Worm (Caenorhabditis elegans) whole organism, young adult: ENCODE measurements around the gene C06E1.7.

Experiments
- F23B12.7 ChIP-seq: sonication (generic microtip); optimal IDR thresholded peaks from 2 replicates; lab custom pipeline; 2017; ENCODE audit warnings: missing genetic modification characterization, mild to moderate bottlenecking, missing compliant biosample characterization, antibody characterized with exemption, moderate library complexity; ENCODE audit not compliant: insufficient read depth
- F37B4.10 ChIP-seq: fragments of 200-800 bp; sonication (Bioruptor generic); IDR thresholded peaks from 2 replicates; pipeline ENCODE4 v1.3.6; 2022; ENCODE audit warnings: missing genetic modification characterization, missing compliant biosample characterization
- attf-6 ChIP-seq: fragments of 200-800 bp; sonication (Bioruptor generic); IDR thresholded peaks from 2 replicates; pipeline ENCODE4 v1.3.6; 2022; ENCODE audit warnings: missing genetic modification reagents, missing genetic modification characterization, missing compliant biosample characterization
- hlh-26 ChIP-seq: fragments of 200-800 bp; sonication (Bioruptor generic); conservative IDR thresholded peaks from 2 replicates; pipeline ENCODE4 v1.3.6; 2022; ENCODE audit warnings: missing genetic modification reagents, missing genetic modification characterization, missing compliant biosample characterization
- madf-3 ChIP-seq: fragments of 200-800 bp; sonication (Bioruptor generic); IDR thresholded peaks from 2 replicates; pipeline ENCODE4 v1.3.6; 2022; ENCODE audit warnings: missing genetic modification reagents, missing genetic modification characterization, missing compliant biosample characterization
- mel-28 ChIP-seq: sonication (generic microtip); optimal IDR thresholded peaks from 2 replicates; lab custom pipeline; 2016; ENCODE audit warnings: borderline replicate concordance, mild to moderate bottlenecking, missing genetic modification characterization, missing compliant biosample characterization
- snpc-1.1 ChIP-seq: sonication (generic microtip); optimal IDR thresholded peaks from 2 replicates; lab custom pipeline; 2017; ENCODE audit warnings: missing genetic modification characterization, mild to moderate bottlenecking, missing compliant biosample characterization, antibody characterized with exemption, moderate library complexity, missing genotype, missing genetic modification reagents; ENCODE audit not compliant: insufficient read depth
- snpc-4 ChIP-seq, 5 experiments: fragments of 150-350 bp in 1 of 5; sonication (generic microtip) in 4 of 5; optimal IDR thresholded peaks; 2 replicates each; lab custom pipeline; 2014 to 2018; ENCODE audit warnings: missing genetic modification characterization in 5 of 5, missing biosample characterization in 3 of 5, antibody characterized with exemption in 2 of 5, mild to moderate bottlenecking in 2 of 5, missing compliant biosample characterization in 2 of 5, missing genotype in 2 of 5, moderate library complexity in 2 of 5, missing genetic modification reagents in 1 of 5
- unc-62 ChIP-seq: fragments of 150-350 bp; optimal IDR thresholded peaks from 2 replicates; lab custom pipeline; 2014; ENCODE audit warnings: missing biosample characterization, missing genetic modification reagents, missing genetic modification characterization

ce11 chrIII:8564372-8564771, 29.1 kb downstream of the C06E1.7 start:
- TF ChIP-seq snpc-1.1 (tag; lab: Kevin White, UChicago) (no peak), attf-6 (GFP tag; lab: Robert Waterston, UW) (no peak), F37B4.10 (GFP tag; lab: Robert Waterston, UW) (no peak), F23B12.7 (tag; lab: Kevin White, UChicago) (no peak), snpc-4 (GFP tag; optimal IDR thresholded peaks at IDR 0.05; lab: Kevin White, UChicago) (no peak), snpc-4 (tag; optimal IDR thresholded peaks at IDR 0.05; lab: Kevin White, UChicago) (no peak), unc-62 (GFP tag; lab: Kevin White, UChicago) (no peak), madf-3 (GFP tag; lab: Robert Waterston, UW) (no peak), mel-28 (tag; lab: Kevin White, UChicago) (no peak), hlh-26 (no peak)
